Fruit fly (Drosophila melanogaster) whole organism, prepupa: ENCODE measurements around the gene CG31560.

ENCODE experiments used
- Eip75B ChIP-seq: fragments of 200-800 bp; sonication (Bioruptor generic); optimal IDR thresholded peaks from 3 replicates; lab custom pipeline; 2016; ENCODE audit warnings: missing biosample characterization, missing genetic modification characterization
- Eip93F ChIP-seq: fragments of 200-800 bp; sonication (Bioruptor generic); optimal IDR thresholded peaks from 2 replicates; lab custom pipeline; 2016; ENCODE audit warnings: missing biosample characterization, mild to moderate bottlenecking, missing genetic modification characterization

DNA sequence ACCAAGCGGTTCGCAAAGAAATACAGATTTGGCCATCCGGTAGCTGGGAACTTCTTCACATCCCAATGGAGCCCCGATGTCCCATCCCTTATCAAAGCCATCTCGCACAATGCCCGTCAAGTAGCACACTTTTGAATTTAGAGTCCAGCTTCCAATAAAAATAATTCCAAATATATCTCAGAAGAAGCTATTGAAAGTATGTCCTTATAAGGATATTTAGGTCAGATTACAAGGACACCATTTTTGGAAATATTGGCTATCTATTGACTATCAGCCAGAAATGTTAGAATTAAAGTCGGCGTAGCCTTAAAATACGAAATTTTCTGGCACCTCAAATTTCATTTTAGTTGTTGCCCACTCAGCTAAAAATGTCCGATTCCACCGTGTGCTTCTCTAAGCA, 32.9 kb downstream of the CG31560 start, which contains the start of gene CG10298:
- TF ChIP-seq Eip75B (no peak), Eip93F (GFP tag; lab: Kevin White, UChicago) (no peak)
